Fruit fly (Drosophila melanogaster) whole organism, embryonic: ENCODE results near the gene CG45428.

Experiments used
- B-H2 ChIP-seq: fragments of 200-800 bp; sonication (Bioruptor generic); optimal IDR thresholded peaks from 2 replicates; lab custom pipeline; 2018; ENCODE audit warnings: missing biosample characterization, mild to moderate bottlenecking, missing genetic modification characterization
- CG10147 ChIP-seq: fragments of 200-800 bp; sonication (Bioruptor generic); optimal IDR thresholded peaks from 2 replicates; lab custom pipeline; 2019; ENCODE audit warnings: missing biosample characterization, mild to moderate bottlenecking, missing genetic modification characterization, moderate library complexity
- CG12071 ChIP-seq: fragments of 200-800 bp; sonication (Bioruptor generic); optimal IDR thresholded peaks from 3 replicates; lab custom pipeline; 2018; ENCODE audit warnings: missing biosample characterization, mild to moderate bottlenecking, missing genetic modification characterization
- CG12744 ChIP-seq: fragments of 200-800 bp; sonication (Bioruptor generic); optimal IDR thresholded peaks from 2 replicates; lab custom pipeline; 2016; ENCODE audit warnings: missing biosample characterization, missing genetic modification characterization
- CG12769 ChIP-seq: fragments of 200-800 bp; sonication (Bioruptor generic); optimal IDR thresholded peaks from 2 replicates; lab custom pipeline; 2019; ENCODE audit warnings: missing biosample characterization, mild to moderate bottlenecking, missing genetic modification characterization, moderate library complexity
- CG13287 ChIP-seq: fragments of 200-800 bp; sonication (Bioruptor generic); IDR thresholded peaks from 2 replicates; pipeline ENCODE4 v1.3.6; 2022; ENCODE audit warnings: missing biosample characterization, missing genetic modification characterization; ENCODE audit not compliant: partially characterized antibody
- CG13296 ChIP-seq: fragments of 200-800 bp; sonication (Bioruptor generic); optimal IDR thresholded peaks from 3 replicates; lab custom pipeline; 2018; ENCODE audit warnings: missing biosample characterization, mild to moderate bottlenecking, missing genetic modification characterization
- CG14014 ChIP-seq: fragments of 200-800 bp; sonication (Bioruptor generic); IDR thresholded peaks from 2 replicates; pipeline ENCODE4 v1.3.6; 2022; ENCODE audit warnings: missing biosample characterization, missing genetic modification characterization
- CG17186 ChIP-seq: fragments of 200-800 bp; sonication (Bioruptor generic); optimal IDR thresholded peaks from 3 replicates; lab custom pipeline; 2017; ENCODE audit warnings: missing biosample characterization, missing genetic modification reagents, missing genetic modification characterization
- CG17361 ChIP-seq: fragments of 200-800 bp; sonication (Bioruptor generic); IDR thresholded peaks from 3 replicates; pipeline ENCODE4 v1.3.6; 2022; ENCODE audit warnings: missing biosample characterization, missing genetic modification characterization
- CG17385 ChIP-seq: fragments of 200-800 bp; sonication (Bioruptor generic); optimal IDR thresholded peaks from 3 replicates; lab custom pipeline; 2018; ENCODE audit warnings: missing biosample characterization, mild to moderate bottlenecking, missing genetic modification characterization
- CG3163 ChIP-seq: fragments of 200-800 bp; sonication (Bioruptor generic); optimal IDR thresholded peaks from 3 replicates; lab custom pipeline; 2016; ENCODE audit warnings: missing biosample characterization, missing genetic modification characterization
- CG32532 ChIP-seq: fragments of 200-800 bp; sonication (Bioruptor generic); IDR thresholded peaks from 2 replicates; pipeline ENCODE4 v1.3.6; 2022; ENCODE audit warnings: missing biosample characterization, missing genetic modification characterization
- CG3281 ChIP-seq: fragments of 200-800 bp; sonication (Bioruptor generic); optimal IDR thresholded peaks from 3 replicates; lab custom pipeline; 2017; ENCODE audit warnings: missing biosample characterization, mild to moderate bottlenecking, missing genetic modification characterization
- CG4707 ChIP-seq: fragments of 200-800 bp; sonication (Bioruptor generic); optimal IDR thresholded peaks from 2 replicates; lab custom pipeline; 2018; ENCODE audit warnings: missing biosample characterization, mild to moderate bottlenecking, missing genetic modification characterization, moderate library complexity
- CG6813 ChIP-seq: fragments of 200-800 bp; sonication (Bioruptor generic); optimal IDR thresholded peaks from 2 replicates; lab custom pipeline; 2017; ENCODE audit warnings: missing biosample characterization, missing genetic modification characterization, mild to moderate bottlenecking, moderate library complexity, missing genetic modification reagents
- Dbx ChIP-seq: fragments of 200-800 bp; sonication (Bioruptor generic); IDR thresholded peaks from 3 replicates; pipeline ENCODE4 v1.3.6; 2022; ENCODE audit warnings: missing biosample characterization, missing genetic modification characterization
- E2f2 ChIP-seq: fragments of 200-800 bp; sonication (Bioruptor generic); IDR thresholded peaks from 2 replicates; pipeline ENCODE4 v1.3.6; 2022; ENCODE audit warnings: missing biosample characterization, missing genetic modification characterization
- Hey ChIP-seq: fragments of 200-800 bp; sonication (Bioruptor generic); optimal IDR thresholded peaks from 3 replicates; lab custom pipeline; 2018; ENCODE audit warnings: missing biosample characterization, mild to moderate bottlenecking, missing genetic modification characterization
- Hmr ChIP-seq: fragments of 200-800 bp; sonication (Bioruptor generic); optimal IDR thresholded peaks from 3 replicates; lab custom pipeline; 2017; ENCODE audit warnings: mild to moderate bottlenecking, missing biosample characterization, missing genetic modification reagents, missing genetic modification characterization
- MBD-R2 ChIP-seq: fragments of 200-800 bp; sonication (Bioruptor generic); IDR thresholded peaks from 2 replicates; pipeline ENCODE4 v1.3.6; 2022; ENCODE audit warnings: missing biosample characterization, missing genetic modification characterization
- Meics ChIP-seq: fragments of 200-800 bp; sonication (Bioruptor generic); optimal IDR thresholded peaks from 2 replicates; lab custom pipeline; 2017; ENCODE audit warnings: missing biosample characterization, mild to moderate bottlenecking, missing genetic modification characterization
- Neu2 ChIP-seq: fragments of 200-800 bp; sonication (Bioruptor generic); optimal IDR thresholded peaks from 3 replicates; lab custom pipeline; 2016; ENCODE audit warnings: missing biosample characterization, missing genetic modification characterization, borderline replicate concordance
- PHDP ChIP-seq: fragments of 200-800 bp; sonication (Bioruptor generic); optimal IDR thresholded peaks from 3 replicates; lab custom pipeline; 2018; ENCODE audit warnings: missing biosample characterization, mild to moderate bottlenecking, missing genetic modification characterization, moderate library complexity
- Sry-β ChIP-seq: fragments of 200-800 bp; sonication (Bioruptor generic); optimal IDR thresholded peaks from 2 replicates; lab custom pipeline; 2018; ENCODE audit warnings: missing biosample characterization, mild to moderate bottlenecking, missing genetic modification characterization, moderate library complexity
- Taf1 ChIP-seq: fragments of 200-800 bp; sonication (Bioruptor generic); IDR thresholded peaks from 2 replicates; pipeline ENCODE4 v1.3.6; 2022; ENCODE audit warnings: missing biosample characterization, missing genetic modification characterization
- Trl ChIP-seq, 3 experiments: fragments of >200 bp in 2 of 3; fragments of 200-800 bp in 1 of 3; sonication (Bioruptor generic) in 1 of 3; optimal IDR thresholded peaks; 2 replicates in 1 of 3; 3 replicates in 2 of 3; lab custom pipeline; 2016 to 2017; ENCODE audit warnings: missing biosample characterization in 1 of 3, missing genetic modification characterization in 1 of 3
- Xrp1 ChIP-seq: fragments of 200-800 bp; sonication (Bioruptor generic); IDR thresholded peaks from 2 replicates; pipeline ENCODE4 v1.3.6; 2022; ENCODE audit warnings: missing biosample characterization, missing genetic modification characterization
- YL-1 ChIP-seq: fragments of 200-800 bp; sonication (Bioruptor generic); optimal IDR thresholded peaks from 3 replicates; lab custom pipeline; 2017; ENCODE audit warnings: missing biosample characterization, mild to moderate bottlenecking, missing genetic modification characterization
- abd-A ChIP-seq: fragments of 200-800 bp; sonication (Bioruptor generic); optimal IDR thresholded peaks from 3 replicates; lab custom pipeline; 2019; ENCODE audit warnings: missing biosample characterization, mild to moderate bottlenecking, missing genetic modification characterization, moderate library complexity
- chinmo ChIP-seq: fragments of 200-800 bp; sonication (Bioruptor generic); IDR thresholded peaks from 4 replicates; pipeline ENCODE4 v1.3.6; 2022; ENCODE audit warnings: missing biosample characterization, missing genetic modification characterization; ENCODE audit not compliant: partially characterized antibody
- ci ChIP-seq: fragments of 200-800 bp; sonication (Bioruptor generic); IDR thresholded peaks from 3 replicates; pipeline ENCODE4 v1.3.6; 2022; ENCODE audit warnings: missing biosample characterization, missing genetic modification characterization
- corto ChIP-seq: fragments of 200-800 bp; sonication (Bioruptor generic); optimal IDR thresholded peaks from 2 replicates; lab custom pipeline; 2016; ENCODE audit warnings: missing biosample characterization, mild to moderate bottlenecking, missing genetic modification characterization, moderate library complexity
- crp ChIP-seq, 2 experiments: fragments of 200-800 bp; sonication (Bioruptor generic); optimal IDR thresholded peaks; 2 replicates in 1 of 2; 3 replicates in 1 of 2; lab custom pipeline; 2017; ENCODE audit warnings: missing biosample characterization in 2 of 2, missing genetic modification characterization in 2 of 2, mild to moderate bottlenecking in 1 of 2, moderate library complexity in 1 of 2
- emc ChIP-seq: fragments of 200-800 bp; sonication (Bioruptor generic); optimal IDR thresholded peaks from 2 replicates; lab custom pipeline; 2016; ENCODE audit warnings: missing biosample characterization, missing genetic modification characterization
- gro ChIP-seq: fragments of 200-800 bp; sonication (Bioruptor generic); optimal IDR thresholded peaks from 2 replicates; lab custom pipeline; 2016; ENCODE audit warnings: missing biosample characterization, missing genetic modification characterization
- kni ChIP-seq: fragments of 200-800 bp; sonication (Bioruptor generic); optimal IDR thresholded peaks from 3 replicates; lab custom pipeline; 2017; ENCODE audit warnings: mild to moderate bottlenecking, missing biosample characterization, missing genetic modification reagents, missing genetic modification characterization
- lab ChIP-seq: fragments of 200-800 bp; sonication (Bioruptor generic); optimal IDR thresholded peaks from 3 replicates; lab custom pipeline; 2017; ENCODE audit warnings: missing biosample characterization, missing genetic modification characterization, mild to moderate bottlenecking, moderate library complexity, missing genetic modification reagents
- peb ChIP-seq: fragments of 200-800 bp; sonication (Bioruptor generic); IDR thresholded peaks from 2 replicates; pipeline ENCODE4 v1.3.6; 2022; ENCODE audit warnings: missing biosample characterization, missing genetic modification characterization
- phol ChIP-seq: fragments of 200-800 bp; sonication (Bioruptor generic); optimal IDR thresholded peaks from 3 replicates; lab custom pipeline; 2018; ENCODE audit warnings: missing biosample characterization, mild to moderate bottlenecking, missing genetic modification characterization, moderate library complexity
- sima ChIP-seq: fragments of 200-800 bp; sonication (Bioruptor generic); optimal IDR thresholded peaks from 2 replicates; lab custom pipeline; 2016; ENCODE audit warnings: missing biosample characterization, missing genetic modification characterization
- sna ChIP-seq: fragments of 200-800 bp; sonication (Bioruptor generic); IDR thresholded peaks from 2 replicates; pipeline ENCODE4 v1.3.6; 2022; ENCODE audit warnings: missing biosample characterization, missing genetic modification characterization; ENCODE audit not compliant: partially characterized antibody
- sob ChIP-seq: fragments of 200-800 bp; sonication (Bioruptor generic); IDR thresholded peaks from 2 replicates; pipeline ENCODE4 v1.3.6; 2022; ENCODE audit warnings: missing biosample characterization, missing genetic modification characterization
- stwl ChIP-seq: fragments of 200-800 bp; sonication (Bioruptor generic); optimal IDR thresholded peaks from 3 replicates; lab custom pipeline; 2018; ENCODE audit warnings: missing biosample characterization, mild to moderate bottlenecking, missing genetic modification characterization, moderate library complexity
- sug ChIP-seq: fragments of 200-800 bp; optimal IDR thresholded peaks from 2 replicates; lab custom pipeline; 2019; ENCODE audit warnings: missing biosample characterization, mild to moderate bottlenecking, missing genetic modification characterization, moderate library complexity
- trem ChIP-seq: fragments of 200-800 bp; optimal IDR thresholded peaks from 3 replicates; lab custom pipeline; 2019; ENCODE audit warnings: missing biosample characterization, mild to moderate bottlenecking, missing genetic modification characterization, moderate library complexity
- tup ChIP-seq: fragments of 200-800 bp; sonication (Bioruptor generic); optimal IDR thresholded peaks from 2 replicates; lab custom pipeline; 2016; ENCODE audit warnings: missing biosample characterization, mild to moderate bottlenecking, missing genetic modification characterization, moderate library complexity
- yki ChIP-seq: fragments of >200 bp; optimal IDR thresholded peaks from 3 replicates; lab custom pipeline; 2018

CG45428 gene

DNA sequence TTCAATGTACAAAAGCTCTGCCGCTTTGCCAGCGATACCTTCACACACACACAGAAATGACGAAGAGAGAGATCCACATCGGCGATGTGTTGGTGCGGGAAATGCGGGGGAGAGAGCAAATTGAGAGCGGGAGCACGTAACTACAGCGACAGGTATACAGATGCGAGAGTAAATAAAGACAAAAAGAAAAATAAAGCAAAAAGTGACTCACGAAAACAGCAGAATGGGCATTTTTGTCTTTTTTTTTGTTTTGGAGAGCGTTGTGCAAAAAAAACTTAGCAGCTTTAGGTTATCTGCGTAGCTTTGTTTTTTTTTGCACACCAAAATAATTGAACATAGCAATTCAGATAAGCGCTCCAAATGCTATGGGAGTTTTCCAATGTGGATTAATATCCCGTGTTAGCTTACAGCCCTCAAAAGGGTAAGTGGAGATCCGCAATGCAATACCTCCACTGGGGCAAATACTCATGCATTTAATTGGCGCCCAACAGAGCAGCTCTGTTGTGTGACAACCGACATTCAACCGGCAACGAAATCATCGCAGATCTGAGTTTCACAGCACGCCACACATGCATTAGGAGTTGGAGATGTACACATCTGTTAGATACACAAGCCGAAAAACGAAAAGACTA, 14.2 kb downstream of the CG45428 start (continued):
- TF ChIP-seq CG3163 (GFP tag; lab: Kevin White, UChicago): peak; percentile 69
- TF ChIP-seq phol (tag; lab: Kevin White, UChicago): no peak
- no peak for TF ChIP-seq CG10147 (GFP tag; lab: Kevin White, UChicago)
- no peak for TF ChIP-seq trem
- TF ChIP-seq peb: no peak
- peak; percentile 87; the same call in 2 of the 4 replicates for TF ChIP-seq chinmo (GFP tag; lab: Robert Waterston, UW)
- TF ChIP-seq Hey (tag; lab: Kevin White, UChicago): no peak
- TF ChIP-seq tup (GFP tag; lab: Kevin White, UChicago): no peak
- no peak for TF ChIP-seq CG6813 (GFP tag; lab: Kevin White, UChicago)
- no peak for TF ChIP-seq Meics (GFP tag; lab: Kevin White, UChicago)
- TF ChIP-seq sna: no peak
- peak; percentile 18 for TF ChIP-seq PHDP (tag; lab: Kevin White, UChicago)
- TF ChIP-seq kni (GFP tag; lab: Kevin White, UChicago): no peak
- TF ChIP-seq CG12744 (GFP tag; lab: Kevin White, UChicago): no peak
- no peak for TF ChIP-seq CG17186 (GFP tag; lab: Kevin White, UChicago)
- TF ChIP-seq MBD-R2: no peak
- TF ChIP-seq abd-A (tag; lab: Kevin White, UChicago): peak; percentile 51
- TF ChIP-seq yki (lab: Kevin White, UChicago): peak; percentile 38
- 0 out of 3 replicates have a peak, but pooled peaks have one; percentile 29 for TF ChIP-seq ci (GFP tag; lab: Robert Waterston, UW)
- 0 out of 2 replicates have a peak, but pooled peaks have one; percentile 16 for TF ChIP-seq Xrp1 (GFP tag; lab: Robert Waterston, UW)
- TF ChIP-seq CG4707: no peak
- TF ChIP-seq CG17385: peak; percentile 25
- peak; percentile 10 for TF ChIP-seq YL-1 (GFP tag; lab: Kevin White, UChicago)
- TF ChIP-seq Hmr (GFP tag; lab: Kevin White, UChicago): peak; percentile 13
- no peak for TF ChIP-seq Taf1 (GFP tag; lab: Robert Waterston, UW)
- no peak for TF ChIP-seq Sry-β
- TF ChIP-seq CG13296 (GFP tag; lab: Kevin White, UChicago): peak; percentile 55
- no peak for TF ChIP-seq E2f2
- TF ChIP-seq sob (GFP tag; lab: Robert Waterston, UW): peak; percentile 22; the same call in 1 of the 2 replicates
- peak; percentile 15 for TF ChIP-seq sug (tag; lab: Kevin White, UChicago)
- TF ChIP-seq crp (GFP tag; optimal IDR thresholded peaks at IDR 0.05; lab: Kevin White, UChicago): no peak
- peak; percentile 28 for TF ChIP-seq CG12769 (tag; lab: Kevin White, UChicago)
- TF ChIP-seq gro (GFP tag; lab: Kevin White, UChicago): peak; percentile 42
- TF ChIP-seq Dbx (GFP tag; lab: Robert Waterston, UW): peak; percentile 38; the same call in 1 of the 3 replicates
- TF ChIP-seq CG13287 (GFP tag; lab: Robert Waterston, UW): peak; percentile 40; the same call in 1 of the 2 replicates
- peak; percentile 75; the same call in 2 of the 3 replicates for TF ChIP-seq CG17361 (GFP tag; lab: Robert Waterston, UW)
- peak; percentile 89 for TF ChIP-seq corto
- peak; percentile 51 for TF ChIP-seq B-H2
- TF ChIP-seq CG32532: peak; percentile 59; the same call in 1 of the 2 replicates
- peak; percentile 48 for TF ChIP-seq lab
- TF ChIP-seq CG14014 (GFP tag; lab: Robert Waterston, UW): peak; percentile 43; the same call in 1 of the 2 replicates
- no peak for TF ChIP-seq emc (GFP tag; lab: Kevin White, UChicago)
- peak; percentile 15 for TF ChIP-seq CG3281 (GFP tag; lab: Kevin White, UChicago)
- TF ChIP-seq Neu2 (GFP tag; lab: Kevin White, UChicago): no peak
- peak; percentile 29 for TF ChIP-seq CG12071
- TF ChIP-seq sima (GFP tag; lab: Kevin White, UChicago): no peak
- peak; percentile 87 to 97 for TF ChIP-seq Trl (optimal IDR thresholded peaks at IDR 0.05; lab: Kevin White, UChicago)
- peak; percentile 33 for TF ChIP-seq Trl (GFP tag; optimal IDR thresholded peaks at IDR 0.05; lab: Kevin White, UChicago)
- no peak for TF ChIP-seq stwl (tag; lab: Kevin White, UChicago)
